Fruit fly (Drosophila melanogaster) whole organism, embryonic: ENCODE results near the gene hng2.

Experiments
- ATbp ChIP-seq: fragments of 200-800 bp; sonication (Bioruptor generic); optimal IDR thresholded peaks from 2 replicates; lab custom pipeline; 2017; ENCODE audit warnings: missing biosample characterization, mild to moderate bottlenecking, missing genetic modification characterization, missing genetic modification reagents
- Abd-B ChIP-seq: fragments of 200-800 bp; sonication (Bioruptor generic); optimal IDR thresholded peaks from 2 replicates; lab custom pipeline; 2018; ENCODE audit warnings: missing biosample characterization, mild to moderate bottlenecking, missing genetic modification characterization, moderate library complexity
- Antp ChIP-seq: fragments of 200-800 bp; sonication (Bioruptor generic); optimal IDR thresholded peaks from 3 replicates; lab custom pipeline; 2016; ENCODE audit warnings: missing biosample characterization, missing genetic modification characterization
- B-H2 ChIP-seq: fragments of 200-800 bp; sonication (Bioruptor generic); optimal IDR thresholded peaks from 2 replicates; lab custom pipeline; 2018; ENCODE audit warnings: missing biosample characterization, mild to moderate bottlenecking, missing genetic modification characterization
- CG10209 ChIP-seq: fragments of 200-800 bp; sonication (Bioruptor generic); optimal IDR thresholded peaks from 3 replicates; lab custom pipeline; 2017; ENCODE audit warnings: missing biosample characterization, mild to moderate bottlenecking, missing genetic modification characterization, missing genetic modification reagents
- CG11696 ChIP-seq: fragments of 200-800 bp; sonication (Bioruptor generic); IDR thresholded peaks from 2 replicates; pipeline ENCODE4 v1.3.6; 2022; ENCODE audit warnings: missing biosample characterization, missing genetic modification characterization
- CG11723 ChIP-seq: fragments of 200-800 bp; sonication (Bioruptor generic); optimal IDR thresholded peaks from 2 replicates; lab custom pipeline; 2017; ENCODE audit warnings: missing biosample characterization, mild to moderate bottlenecking, missing genetic modification characterization
- CG12659 ChIP-seq: fragments of 200-800 bp; sonication (Bioruptor generic); optimal IDR thresholded peaks from 3 replicates; lab custom pipeline; 2017; ENCODE audit warnings: mild to moderate bottlenecking, missing biosample characterization, missing genetic modification reagents, missing genetic modification characterization
- CG14710 ChIP-seq: fragments of 200-800 bp; sonication (Bioruptor generic); optimal IDR thresholded peaks from 3 replicates; lab custom pipeline; 2019; ENCODE audit warnings: missing biosample characterization, mild to moderate bottlenecking, missing genetic modification characterization, moderate library complexity
- CG15514 ChIP-seq: fragments of 200-800 bp; sonication (Bioruptor generic); optimal IDR thresholded peaks from 3 replicates; lab custom pipeline; 2017; ENCODE audit warnings: missing biosample characterization, missing genetic modification characterization, mild to moderate bottlenecking, moderate library complexity, missing genetic modification reagents
- CG16863 ChIP-seq: fragments of 200-800 bp; sonication (Bioruptor generic); optimal IDR thresholded peaks from 3 replicates; lab custom pipeline; 2016; ENCODE audit warnings: missing biosample characterization, missing genetic modification characterization
- CG17328 ChIP-seq: fragments of 200-800 bp; sonication (Bioruptor generic); IDR thresholded peaks from 2 replicates; pipeline ENCODE4 v1.3.6; 2022; ENCODE audit warnings: missing biosample characterization, missing genetic modification characterization
- CG18011 ChIP-seq: fragments of 200-800 bp; sonication (Bioruptor generic); optimal IDR thresholded peaks from 2 replicates; lab custom pipeline; 2017; ENCODE audit warnings: missing biosample characterization, missing genetic modification characterization, mild to moderate bottlenecking, moderate library complexity, missing genotype
- CG30403 ChIP-seq: fragments of 200-800 bp; sonication (Bioruptor generic); optimal IDR thresholded peaks from 3 replicates; lab custom pipeline; 2016; ENCODE audit warnings: missing biosample characterization, missing genetic modification characterization
- CG3065 ChIP-seq: fragments of 200-800 bp; sonication (Bioruptor generic); optimal IDR thresholded peaks from 2 replicates; lab custom pipeline; 2016; ENCODE audit warnings: missing biosample characterization, missing genetic modification characterization
- CG31441 ChIP-seq: fragments of 200-800 bp; sonication (Bioruptor generic); IDR thresholded peaks from 2 replicates; pipeline ENCODE4 v1.3.6; 2022; ENCODE audit warnings: missing biosample characterization, missing genetic modification characterization
- CG34224 ChIP-seq: fragments of 200-800 bp; sonication (Bioruptor generic); IDR thresholded peaks from 3 replicates; pipeline ENCODE4 v1.3.6; 2022; ENCODE audit warnings: missing biosample characterization, missing genetic modification characterization; ENCODE audit not compliant: partially characterized antibody
- CG5953 ChIP-seq: fragments of 200-800 bp; sonication (Bioruptor generic); IDR thresholded peaks from 2 replicates; pipeline ENCODE4 v1.3.6; 2022; ENCODE audit warnings: missing biosample characterization, missing genetic modification characterization
- CG6854 ChIP-seq: fragments of 200-800 bp; sonication (Bioruptor generic); optimal IDR thresholded peaks from 3 replicates; lab custom pipeline; 2017; ENCODE audit warnings: missing biosample characterization, mild to moderate bottlenecking, missing genetic modification characterization
- CG7372 ChIP-seq: fragments of 200-800 bp; sonication (Bioruptor generic); IDR thresholded peaks from 2 replicates; pipeline ENCODE4 v1.3.6; 2022; ENCODE audit warnings: missing biosample characterization, missing genetic modification characterization
- CG7786 ChIP-seq: fragments of 200-800 bp; sonication (Bioruptor generic); optimal IDR thresholded peaks from 2 replicates; lab custom pipeline; 2016; ENCODE audit warnings: missing biosample characterization, missing genetic modification characterization
- CG8089 ChIP-seq: fragments of 200-800 bp; sonication (Bioruptor generic); optimal IDR thresholded peaks from 3 replicates; lab custom pipeline; 2016; ENCODE audit warnings: missing biosample characterization, missing genetic modification characterization
- CG8924 ChIP-seq: fragments of 200-800 bp; optimal IDR thresholded peaks from 3 replicates; lab custom pipeline; 2019; ENCODE audit warnings: missing biosample characterization, mild to moderate bottlenecking, missing genetic modification characterization, moderate library complexity
- CHES-1-like ChIP-seq: fragments of 200-800 bp; sonication (Bioruptor generic); optimal IDR thresholded peaks from 2 replicates; lab custom pipeline; 2016; ENCODE audit warnings: missing biosample characterization, missing genetic modification characterization
- Dbx ChIP-seq: fragments of 200-800 bp; sonication (Bioruptor generic); IDR thresholded peaks from 3 replicates; pipeline ENCODE4 v1.3.6; 2022; ENCODE audit warnings: missing biosample characterization, missing genetic modification characterization
- HLH4C ChIP-seq: fragments of 200-800 bp; sonication (Bioruptor generic); IDR thresholded peaks from 3 replicates; pipeline ENCODE4 v1.3.6; 2022; ENCODE audit warnings: missing biosample characterization, missing genetic modification characterization; ENCODE audit not compliant: partially characterized antibody
- Mes4 ChIP-seq: fragments of 200-800 bp; sonication (Bioruptor generic); optimal IDR thresholded peaks from 2 replicates; lab custom pipeline; 2016; ENCODE audit warnings: missing biosample characterization, missing genetic modification characterization
- Opbp ChIP-seq: fragments of 200-800 bp; sonication (Bioruptor generic); IDR thresholded peaks from 3 replicates; pipeline ENCODE4 v1.3.6; 2022; ENCODE audit warnings: missing biosample characterization, missing genetic modification characterization; ENCODE audit not compliant: partially characterized antibody
- PHDP ChIP-seq: fragments of 200-800 bp; sonication (Bioruptor generic); optimal IDR thresholded peaks from 3 replicates; lab custom pipeline; 2018; ENCODE audit warnings: missing biosample characterization, mild to moderate bottlenecking, missing genetic modification characterization, moderate library complexity
- Ravus ChIP-seq: fragments of 200-800 bp; sonication (Bioruptor generic); IDR thresholded peaks from 2 replicates; pipeline ENCODE4 v1.3.6; 2022; ENCODE audit warnings: missing biosample characterization, missing genetic modification characterization
- Six4 ChIP-seq: fragments of 200-800 bp; sonication (Bioruptor generic); optimal IDR thresholded peaks from 2 replicates; lab custom pipeline; 2016; ENCODE audit warnings: missing biosample characterization, missing genetic modification characterization
- bigmax ChIP-seq: fragments of 200-800 bp; sonication (Bioruptor generic); optimal IDR thresholded peaks from 2 replicates; lab custom pipeline; 2018; ENCODE audit warnings: missing biosample characterization, mild to moderate bottlenecking, missing genetic modification characterization
- br ChIP-seq: fragments of >200 bp; optimal IDR thresholded peaks from 2 replicates; lab custom pipeline; 2017
- bsh ChIP-seq, 2 experiments: fragments of 200-800 bp; sonication (Bioruptor generic); optimal IDR thresholded peaks; 2 replicates each; lab custom pipeline; 2017 to 2018; ENCODE audit warnings: mild to moderate bottlenecking in 2 of 2, missing biosample characterization in 2 of 2, missing genetic modification characterization in 2 of 2, moderate library complexity in 1 of 2
- croc ChIP-seq: fragments of 200-800 bp; sonication (Bioruptor generic); conservative IDR thresholded peaks from 3 replicates; pipeline ENCODE4 v1.3.6; 2022; ENCODE audit warnings: missing biosample characterization, missing genetic modification characterization
- crp ChIP-seq, 2 experiments: fragments of 200-800 bp; sonication (Bioruptor generic); optimal IDR thresholded peaks; 2 replicates in 1 of 2; 3 replicates in 1 of 2; lab custom pipeline; 2017; ENCODE audit warnings: missing biosample characterization in 2 of 2, missing genetic modification characterization in 2 of 2, mild to moderate bottlenecking in 1 of 2, moderate library complexity in 1 of 2
- dmrt11E ChIP-seq: fragments of 200-800 bp; sonication (Bioruptor generic); optimal IDR thresholded peaks from 3 replicates; lab custom pipeline; 2018; ENCODE audit warnings: missing biosample characterization, mild to moderate bottlenecking, missing genetic modification characterization, moderate library complexity
- ftz-f1 ChIP-seq: fragments of 200-800 bp; sonication (Bioruptor generic); optimal IDR thresholded peaks from 2 replicates; lab custom pipeline; 2016; ENCODE audit warnings: missing biosample characterization, missing genetic modification characterization
- gro ChIP-seq: fragments of 200-800 bp; sonication (Bioruptor generic); optimal IDR thresholded peaks from 2 replicates; lab custom pipeline; 2016; ENCODE audit warnings: missing biosample characterization, missing genetic modification characterization
- luna ChIP-seq: fragments of 200-800 bp; sonication (Bioruptor generic); optimal IDR thresholded peaks from 2 replicates; lab custom pipeline; 2016; ENCODE audit warnings: missing biosample characterization, missing genetic modification characterization
- maf-S ChIP-seq: fragments of 200-800 bp; sonication (Bioruptor generic); optimal IDR thresholded peaks from 2 replicates; lab custom pipeline; 2016; ENCODE audit warnings: missing biosample characterization, missing genetic modification characterization
- mam ChIP-seq: fragments of 200-800 bp; sonication (Bioruptor generic); optimal IDR thresholded peaks from 3 replicates; lab custom pipeline; 2016; ENCODE audit warnings: missing biosample characterization, missing genetic modification characterization
- oc ChIP-seq: fragments of 200-800 bp; sonication (Bioruptor generic); optimal IDR thresholded peaks from 2 replicates; lab custom pipeline; 2018; ENCODE audit warnings: missing biosample characterization, mild to moderate bottlenecking, missing genetic modification characterization, moderate library complexity
- odd ChIP-seq: fragments of 200-800 bp; sonication (Bioruptor generic); optimal IDR thresholded peaks from 2 replicates; lab custom pipeline; 2017; ENCODE audit warnings: missing biosample characterization, mild to moderate bottlenecking, missing genetic modification characterization
- pb ChIP-seq: fragments of 200-800 bp; sonication (Bioruptor generic); optimal IDR thresholded peaks from 3 replicates; lab custom pipeline; 2016; ENCODE audit warnings: missing biosample characterization, missing genetic modification characterization
- run ChIP-seq: fragments of 200-800 bp; sonication (Bioruptor generic); optimal IDR thresholded peaks from 3 replicates; lab custom pipeline; 2018; ENCODE audit warnings: missing biosample characterization, mild to moderate bottlenecking, missing genetic modification characterization
- stwl ChIP-seq: fragments of 200-800 bp; sonication (Bioruptor generic); optimal IDR thresholded peaks from 3 replicates; lab custom pipeline; 2018; ENCODE audit warnings: missing biosample characterization, mild to moderate bottlenecking, missing genetic modification characterization, moderate library complexity
- vfl ChIP-seq: fragments of 200-800 bp; sonication (Bioruptor generic); optimal IDR thresholded peaks from 2 replicates; lab custom pipeline; 2016; ENCODE audit warnings: missing biosample characterization, missing genetic modification characterization
- wek ChIP-seq: fragments of 200-800 bp; sonication (Bioruptor generic); optimal IDR thresholded peaks from 3 replicates; lab custom pipeline; 2018; ENCODE audit warnings: missing biosample characterization, mild to moderate bottlenecking, missing genetic modification characterization, moderate library complexity
- z ChIP-seq: fragments of 200-800 bp; sonication (Bioruptor generic); IDR thresholded peaks from 3 replicates; pipeline ENCODE4 v1.3.6; 2022; ENCODE audit warnings: missing biosample characterization, missing genetic modification characterization

Gene hng2

dm6 chr3R:8846154-8846648 is 40.1 kb downstream of the hng2 start (continued):
- TF ChIP-seq CG34224 (peak; percentile 73; the same call in 2 of the 3 replicates), mam (no peak), CG5953 (GFP tag; lab: Robert Waterston, UW) (no peak), wek (GFP tag; lab: Kevin White, UChicago) (peak; percentile 83), Ravus (GFP tag; lab: Robert Waterston, UW) (no peak), croc (GFP tag; lab: Robert Waterston, UW) (no peak), vfl (peak; percentile 68), CG8089 (peak; percentile 5), CG12659 (GFP tag; lab: Kevin White, UChicago) (peak; percentile 53), z (GFP tag; lab: Robert Waterston, UW) (peak; percentile 75; the same call in 2 of the 3 replicates), gro (GFP tag; lab: Kevin White, UChicago) (peak; percentile 54), B-H2 (GFP tag; lab: Kevin White, UChicago) (peak; percentile 58), CG15514 (GFP tag; lab: Kevin White, UChicago) (peak; percentile 80), ATbp (GFP tag; lab: Kevin White, UChicago) (peak; percentile 60), CG7786 (GFP tag; lab: Kevin White, UChicago) (peak; percentile 55), PHDP (peak; percentile 51), CG30403 (GFP tag; lab: Kevin White, UChicago) (no peak), CG6854 (peak; percentile 54), CG16863 (GFP tag; lab: Kevin White, UChicago) (peak; percentile 50), oc (peak; percentile 77), Six4 (GFP tag; lab: Kevin White, UChicago) (no peak), Opbp (peak; percentile 69), CG11723 (GFP tag; lab: Kevin White, UChicago) (peak; percentile 46), bigmax (GFP tag; lab: Kevin White, UChicago) (no peak), ftz-f1 (GFP tag; lab: Kevin White, UChicago) (peak; percentile 35), Abd-B (GFP tag; lab: Kevin White, UChicago) (no peak), CG3065 (GFP tag; lab: Kevin White, UChicago) (no peak), CG17328 (GFP tag; lab: Robert Waterston, UW) (peak; percentile 64), CG7372 (GFP tag; lab: Robert Waterston, UW) (no peak), CG11696 (GFP tag; lab: Robert Waterston, UW) (no peak), luna (no peak), dmrt11E (peak; percentile 21), CG14710 (tag; lab: Kevin White, UChicago) (peak; percentile 47), Antp (GFP tag; lab: Kevin White, UChicago) (peak; percentile 20), pb (GFP tag; lab: Kevin White, UChicago) (no peak), CG10209 (GFP tag; lab: Kevin White, UChicago) (peak; percentile 43), CG8924 (peak; percentile 77), run (peak; percentile 48), CHES-1-like (peak; percentile 76), crp (GFP tag; optimal IDR thresholded peaks at IDR 0.05; lab: Kevin White, UChicago) (no peak), CG31441 (peak; percentile 31; the same call in 1 of the 2 replicates), stwl (tag; lab: Kevin White, UChicago) (no peak), HLH4C (GFP tag; lab: Robert Waterston, UW) (0 out of 3 replicates have a peak, but pooled peaks have one; percentile 16), odd (peak; percentile 75), maf-S (GFP tag; lab: Kevin White, UChicago) (peak; percentile 59), CG18011 (GFP tag; lab: Kevin White, UChicago) (peak; percentile 53), br (lab: Kevin White, UChicago) (no peak), bsh (GFP tag; optimal IDR thresholded peaks at IDR 0.05; lab: Kevin White, UChicago) (peak in 1 of 2 experiments; percentile 63), Mes4 (GFP tag; lab: Kevin White, UChicago) (peak; percentile 61), Dbx (GFP tag; lab: Robert Waterston, UW) (peak; percentile 79; the same call in 2 of the 3 replicates)
